Fruit fly (Drosophila melanogaster) whole organism, adult: ENCODE results near the gene CG9667.

ENCODE experiments used
- CG11617 ChIP-seq: fragments of 200-800 bp; sonication (Bioruptor generic); optimal IDR thresholded peaks from 2 replicates; lab custom pipeline; 2017; ENCODE audit warnings: mild to moderate bottlenecking, missing biosample characterization, missing genetic modification reagents, missing genetic modification characterization
- CG12768 ChIP-seq: fragments of 200-800 bp; sonication (Bioruptor generic); optimal IDR thresholded peaks from 2 replicates; lab custom pipeline; 2017; ENCODE audit warnings: missing biosample characterization, missing genetic modification characterization, mild to moderate bottlenecking, moderate library complexity, missing genetic modification reagents
- CG14711 ChIP-seq: fragments of 200-800 bp; sonication (Bioruptor generic); optimal IDR thresholded peaks from 2 replicates; lab custom pipeline; 2018; ENCODE audit warnings: missing biosample characterization, mild to moderate bottlenecking, missing genetic modification characterization, moderate library complexity
- CG1620 ChIP-seq: fragments of 200-800 bp; sonication (Bioruptor generic); optimal IDR thresholded peaks from 2 replicates; lab custom pipeline; 2016; ENCODE audit warnings: missing biosample characterization, missing genetic modification characterization
- CG33017 ChIP-seq: fragments of 200-800 bp; sonication (Bioruptor generic); optimal IDR thresholded peaks from 2 replicates; lab custom pipeline; 2018; ENCODE audit warnings: missing biosample characterization, mild to moderate bottlenecking, missing genetic modification characterization, moderate library complexity
- CG5204 ChIP-seq: fragments of 200-800 bp; sonication (Bioruptor generic); optimal IDR thresholded peaks from 2 replicates; lab custom pipeline; 2016; ENCODE audit warnings: missing biosample characterization, missing genetic modification characterization
- CG7045 ChIP-seq: fragments of 200-800 bp; sonication (Bioruptor generic); optimal IDR thresholded peaks from 2 replicates; lab custom pipeline; 2017; ENCODE audit warnings: missing biosample characterization, mild to moderate bottlenecking, missing genetic modification characterization
- CG7101 ChIP-seq: fragments of 200-800 bp; sonication (Bioruptor generic); optimal IDR thresholded peaks from 2 replicates; lab custom pipeline; 2018; ENCODE audit warnings: missing biosample characterization, mild to moderate bottlenecking, missing genetic modification characterization, moderate library complexity
- Clk ChIP-seq: fragments of 200-800 bp; sonication (Bioruptor generic); optimal IDR thresholded peaks from 2 replicates; lab custom pipeline; 2017; ENCODE audit warnings: missing biosample characterization, missing genetic modification characterization
- Crg-1 ChIP-seq: fragments of 200-800 bp; sonication (Bioruptor generic); optimal IDR thresholded peaks from 2 replicates; lab custom pipeline; 2016; ENCODE audit warnings: missing biosample characterization, missing genetic modification characterization
- Hr96 ChIP-seq: fragments of 200-800 bp; sonication (Bioruptor generic); optimal IDR thresholded peaks from 2 replicates; lab custom pipeline; 2016; ENCODE audit warnings: missing biosample characterization, missing genetic modification characterization
- Mnt ChIP-seq: fragments of 200-800 bp; sonication (Bioruptor generic); optimal IDR thresholded peaks from 2 replicates; lab custom pipeline; 2016; ENCODE audit warnings: missing biosample characterization, mild to moderate bottlenecking, missing genetic modification characterization
- bab1 ChIP-seq: fragments of 200-800 bp; sonication (Bioruptor generic); optimal IDR thresholded peaks from 3 replicates; lab custom pipeline; 2019; ENCODE audit warnings: missing biosample characterization, mild to moderate bottlenecking, missing genetic modification characterization, moderate library complexity
- cic ChIP-seq: fragments of 200-800 bp; sonication (Bioruptor generic); optimal IDR thresholded peaks from 2 replicates; lab custom pipeline; 2017; ENCODE audit warnings: missing biosample characterization, mild to moderate bottlenecking, missing genetic modification characterization, moderate library complexity
- cnc ChIP-seq, 2 experiments: fragments of >200 bp; optimal IDR thresholded peaks; 2 replicates each; lab custom pipeline; 2017
- kay ChIP-seq: fragments of 200-800 bp; sonication (Bioruptor generic); peaks from one replicate; lab custom pipeline; 2016; ENCODE audit warnings: missing biosample characterization, missing genetic modification characterization, borderline replicate concordance
- ovo ChIP-seq: fragments of 200-800 bp; sonication (Bioruptor generic); optimal IDR thresholded peaks from 2 replicates; lab custom pipeline; 2016; ENCODE audit warnings: missing biosample characterization, missing genetic modification characterization
- pad ChIP-seq: fragments of 200-800 bp; sonication (Bioruptor generic); optimal IDR thresholded peaks from 3 replicates; lab custom pipeline; 2017; ENCODE audit warnings: missing biosample characterization, missing genetic modification characterization, mild to moderate bottlenecking, moderate library complexity, missing genetic modification reagents
- tj ChIP-seq: fragments of 200-800 bp; sonication (Bioruptor generic); optimal IDR thresholded peaks from 3 replicates; lab custom pipeline; 2017; ENCODE audit warnings: missing biosample characterization, mild to moderate bottlenecking, missing genetic modification characterization, moderate library complexity
- toe ChIP-seq: fragments of 200-800 bp; sonication (Bioruptor generic); optimal IDR thresholded peaks from 2 replicates; lab custom pipeline; 2016; ENCODE audit warnings: missing biosample characterization, missing genetic modification characterization

Gene CG9667

DNA sequence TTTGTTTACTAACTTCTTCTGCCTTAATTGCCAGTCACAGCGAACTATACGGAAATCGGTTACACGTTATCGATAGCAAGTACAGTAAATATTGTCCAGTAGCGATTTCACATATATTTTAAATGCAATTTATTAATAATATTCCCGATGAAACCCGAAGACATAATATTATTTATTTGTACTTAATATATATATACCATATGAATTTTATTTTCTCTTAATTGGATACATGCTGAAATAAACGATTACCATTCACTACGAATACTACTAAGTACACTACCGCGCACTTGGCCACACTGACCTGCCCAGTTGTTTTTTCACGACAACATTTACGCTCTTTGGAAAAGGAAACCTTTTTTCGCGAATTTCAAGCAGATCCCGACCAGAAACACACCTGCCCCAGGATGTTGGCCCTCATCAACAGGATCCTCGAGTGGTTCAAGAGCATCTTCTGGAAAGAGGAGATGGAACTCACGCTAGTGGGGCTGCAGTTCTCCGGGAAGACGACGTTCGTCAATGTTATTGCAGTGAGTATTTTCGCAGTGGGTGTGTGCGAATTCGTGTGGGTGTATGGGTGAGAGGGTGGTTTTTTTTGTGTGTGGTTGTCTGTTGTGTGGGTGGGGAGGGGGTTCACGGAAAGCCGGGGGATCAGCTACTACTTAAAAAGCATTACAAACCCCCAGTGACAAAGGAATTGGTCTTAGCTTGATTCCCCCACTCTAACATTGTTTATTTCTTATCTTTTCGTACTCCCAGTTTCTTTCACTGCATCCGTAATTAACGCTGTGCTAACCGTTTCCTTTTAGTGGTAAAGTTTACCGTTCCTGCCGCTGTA, at the start of gene CG9667, which contains the start of gene Arl8:
CG9667 (minus strand) TSS at position 42 of the 835 bp plus-strand sequence.
Arl8 (plus strand) TSS at position 290 of the 835 bp plus-strand sequence.
- TF ChIP-seq CG12768 (no peak), Hr96 (no peak), bab1 (GFP tag; lab: Kevin White, UChicago) (peak; percentile 34), CG11617 (GFP tag; lab: Kevin White, UChicago) (peak; percentile 28), CG1620 (GFP tag; lab: Kevin White, UChicago) (peak; percentile 26), cic (GFP tag; lab: Kevin White, UChicago) (peak; percentile 48), Crg-1 (GFP tag; lab: Kevin White, UChicago) (no peak), kay (GFP tag; lab: Kevin White, UChicago) (peak; percentile 31), CG33017 (tag; lab: Kevin White, UChicago) (peak; percentile 67), Mnt (GFP tag; lab: Kevin White, UChicago) (peak; percentile 22), Clk (GFP tag; lab: Kevin White, UChicago) (no peak), tj (GFP tag; lab: Kevin White, UChicago) (no peak), toe (no peak), ovo (GFP tag; lab: Kevin White, UChicago) (peak; percentile 31), CG7101 (tag; lab: Kevin White, UChicago) (peak; percentile 66), CG7045 (peak; percentile 31), pad (GFP tag; lab: Kevin White, UChicago) (peak; percentile 29), cnc (optimal IDR thresholded peaks at IDR 0.05; lab: Kevin White, UChicago) (no peak), CG14711 (tag; lab: Kevin White, UChicago) (peak; percentile 50), CG5204 (GFP tag; lab: Kevin White, UChicago) (no peak)

DNA sequence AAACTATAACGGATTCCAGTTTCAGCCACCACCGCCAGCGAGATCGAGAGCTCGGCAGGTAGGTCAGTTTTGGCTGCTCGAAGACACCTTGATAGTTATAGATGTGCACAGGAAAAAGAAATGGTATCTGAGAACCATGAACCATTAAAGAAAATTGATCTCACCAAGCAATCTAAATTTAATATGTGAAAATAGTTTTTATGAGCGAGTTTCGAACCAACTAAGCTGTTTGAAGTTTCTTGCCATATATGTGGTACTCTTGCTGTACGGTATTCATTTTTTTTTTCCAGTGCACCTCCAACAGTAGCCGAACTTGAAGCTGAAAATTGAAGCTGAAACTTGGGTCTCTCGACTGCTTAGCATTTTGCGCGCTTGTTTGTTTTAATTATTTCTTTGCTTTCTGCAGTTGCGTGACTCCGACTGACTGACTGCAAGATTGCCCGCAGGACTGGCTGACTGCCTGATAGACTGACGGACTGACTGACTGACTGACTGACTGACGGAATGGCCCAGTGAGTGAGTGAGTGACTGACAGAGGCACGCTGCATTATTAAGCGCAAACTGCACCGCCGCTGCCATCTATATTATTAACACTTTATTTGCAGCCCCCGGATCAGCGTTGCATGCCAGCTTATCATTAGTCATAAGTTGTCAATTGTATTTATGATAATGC, 45.5 kb upstream of the CG9667 start:
- TF ChIP-seq CG7101 (tag; lab: Kevin White, UChicago) (no peak), CG11617 (GFP tag; lab: Kevin White, UChicago) (no peak), Clk (GFP tag; lab: Kevin White, UChicago) (no peak), kay (GFP tag; lab: Kevin White, UChicago) (no peak), tj (GFP tag; lab: Kevin White, UChicago) (no peak), Mnt (GFP tag; lab: Kevin White, UChicago) (no peak), CG14711 (tag; lab: Kevin White, UChicago) (no peak), CG7045 (no peak), toe (no peak), CG1620 (GFP tag; lab: Kevin White, UChicago) (no peak), Hr96 (no peak), CG5204 (GFP tag; lab: Kevin White, UChicago) (no peak), cnc (optimal IDR thresholded peaks at IDR 0.05; lab: Kevin White, UChicago) (no peak), bab1 (GFP tag; lab: Kevin White, UChicago) (no peak), CG33017 (tag; lab: Kevin White, UChicago) (no peak)

DNA sequence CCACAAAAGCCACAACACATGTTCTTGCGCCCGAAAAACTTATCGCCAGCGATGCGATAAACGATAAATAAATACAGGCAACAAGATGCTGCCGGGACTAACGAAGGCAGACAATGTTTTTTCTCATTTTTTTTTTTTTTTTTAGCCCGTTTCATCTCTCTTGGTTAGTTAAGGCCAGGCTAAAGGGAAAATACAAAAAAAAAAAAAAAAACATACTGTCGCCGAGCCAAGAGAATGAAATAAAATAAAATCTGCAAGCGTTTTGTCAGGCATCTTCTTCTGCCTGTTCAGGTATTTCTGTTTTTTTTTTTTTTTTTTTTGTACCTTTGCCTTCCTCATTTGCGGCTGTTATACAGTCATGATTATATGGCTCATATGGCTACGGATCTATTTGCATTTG, 38.7 kb upstream of the CG9667 start:
- no peak for TF ChIP-seq Clk (GFP tag; lab: Kevin White, UChicago)
- no peak for TF ChIP-seq Mnt (GFP tag; lab: Kevin White, UChicago)
- TF ChIP-seq CG11617 (GFP tag; lab: Kevin White, UChicago) = no peak
- TF ChIP-seq pad (GFP tag; lab: Kevin White, UChicago) = no peak
- no peak for TF ChIP-seq CG1620 (GFP tag; lab: Kevin White, UChicago)
- TF ChIP-seq bab1 (GFP tag; lab: Kevin White, UChicago) = no peak
- no peak for TF ChIP-seq CG33017 (tag; lab: Kevin White, UChicago)
- TF ChIP-seq Hr96 = no peak
- TF ChIP-seq CG12768 = no peak
- TF ChIP-seq toe = no peak
- TF ChIP-seq cnc (optimal IDR thresholded peaks at IDR 0.05; lab: Kevin White, UChicago) = no peak
- no peak for TF ChIP-seq tj (GFP tag; lab: Kevin White, UChicago)
- no peak for TF ChIP-seq CG14711 (tag; lab: Kevin White, UChicago)

DNA sequence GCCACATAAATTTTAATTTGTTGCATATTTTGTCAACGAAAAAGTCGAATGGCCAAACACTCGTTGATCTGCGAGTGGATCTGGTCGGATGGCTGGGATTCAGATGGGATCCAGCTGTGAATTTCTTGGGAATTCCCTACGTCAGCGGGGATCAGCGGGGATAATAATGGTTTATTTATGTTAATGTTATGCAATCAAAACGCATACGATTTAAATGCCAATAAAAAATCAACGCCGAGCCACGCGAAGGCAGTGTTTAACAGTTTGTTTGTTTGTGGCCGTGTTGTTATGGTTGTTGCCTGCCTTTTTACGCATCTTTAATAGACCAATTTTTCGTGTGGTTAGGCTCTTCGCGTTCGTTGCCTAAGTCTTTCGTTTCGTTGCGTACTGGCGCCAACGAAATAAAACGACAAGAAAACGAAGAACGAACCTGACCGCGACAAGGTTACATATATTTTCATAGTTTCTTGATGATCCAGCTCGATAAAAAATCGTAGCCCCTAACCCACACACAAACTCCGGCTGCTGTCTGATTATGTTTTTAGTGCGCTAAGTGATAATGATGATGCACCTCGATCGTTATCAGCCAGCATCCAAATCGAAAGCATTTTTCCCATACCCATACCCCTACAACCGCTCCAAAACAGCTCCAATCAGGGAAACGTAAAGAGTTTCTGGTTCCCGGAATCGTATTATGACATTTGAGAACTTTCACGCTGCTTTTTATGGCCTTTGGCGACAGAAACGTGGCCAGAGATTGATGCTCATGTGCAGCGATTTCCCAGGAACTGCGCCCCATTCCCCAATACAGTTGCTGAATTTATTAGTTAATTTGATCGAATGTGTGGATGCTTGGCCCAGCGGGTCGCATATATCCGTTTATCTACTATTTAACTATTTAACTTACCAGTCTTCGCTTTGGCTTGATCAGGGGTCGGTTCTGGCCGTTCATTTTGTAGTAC, 34.2 kb upstream of the CG9667 start:
- no peak for TF ChIP-seq tj (GFP tag; lab: Kevin White, UChicago)
- no peak for TF ChIP-seq Hr96
- no peak for TF ChIP-seq CG7101 (tag; lab: Kevin White, UChicago)
- TF ChIP-seq CG14711 (tag; lab: Kevin White, UChicago) = no peak
- no peak for TF ChIP-seq ovo (GFP tag; lab: Kevin White, UChicago)
- TF ChIP-seq CG7045 = no peak
- no peak for TF ChIP-seq Mnt (GFP tag; lab: Kevin White, UChicago)
- TF ChIP-seq CG33017 (tag; lab: Kevin White, UChicago) = no peak
- TF ChIP-seq CG5204 (GFP tag; lab: Kevin White, UChicago) = no peak
- no peak for TF ChIP-seq CG11617 (GFP tag; lab: Kevin White, UChicago)
- no peak for TF ChIP-seq CG12768
- TF ChIP-seq Clk (GFP tag; lab: Kevin White, UChicago) = no peak
- no peak for TF ChIP-seq toe
- no peak for TF ChIP-seq pad (GFP tag; lab: Kevin White, UChicago)
